Fruit fly (Drosophila melanogaster) whole organism, embryonic: ENCODE results near the gene CG13032.

ENCODE experiments used
- Atf6 ChIP-seq: fragments of 200-800 bp; sonication (Bioruptor generic); IDR thresholded peaks from 2 replicates; pipeline ENCODE4 v1.3.6; 2022; ENCODE audit warnings: missing biosample characterization, missing genetic modification characterization
- BtbVII ChIP-seq: fragments of 200-800 bp; sonication (Bioruptor generic); optimal IDR thresholded peaks from 3 replicates; lab custom pipeline; 2017; ENCODE audit warnings: missing biosample characterization, mild to moderate bottlenecking, missing genetic modification characterization
- C15 ChIP-seq: fragments of 200-800 bp; sonication (Bioruptor generic); IDR thresholded peaks from 3 replicates; pipeline ENCODE4 v1.3.6; 2022; ENCODE audit warnings: missing biosample characterization, missing genetic modification characterization
- CG10979 ChIP-seq: fragments of 200-800 bp; sonication (Bioruptor generic); optimal IDR thresholded peaks from 2 replicates; lab custom pipeline; 2018; ENCODE audit warnings: missing biosample characterization, mild to moderate bottlenecking, missing genetic modification characterization, moderate library complexity
- CG12155 ChIP-seq: fragments of 200-800 bp; sonication (Bioruptor generic); optimal IDR thresholded peaks from 3 replicates; lab custom pipeline; 2016; ENCODE audit warnings: missing biosample characterization, missing genetic modification characterization
- CG12659 ChIP-seq: fragments of 200-800 bp; sonication (Bioruptor generic); optimal IDR thresholded peaks from 3 replicates; lab custom pipeline; 2017; ENCODE audit warnings: mild to moderate bottlenecking, missing biosample characterization, missing genetic modification reagents, missing genetic modification characterization
- CG13287 ChIP-seq: fragments of 200-800 bp; sonication (Bioruptor generic); IDR thresholded peaks from 2 replicates; pipeline ENCODE4 v1.3.6; 2022; ENCODE audit warnings: missing biosample characterization, missing genetic modification characterization; ENCODE audit not compliant: partially characterized antibody
- CG13624 ChIP-seq: fragments of 200-800 bp; sonication (Bioruptor generic); optimal IDR thresholded peaks from 2 replicates; lab custom pipeline; 2016; ENCODE audit warnings: missing biosample characterization, missing genetic modification characterization
- CG1647 ChIP-seq: fragments of 200-800 bp; sonication (Bioruptor generic); optimal IDR thresholded peaks from 3 replicates; lab custom pipeline; 2016; ENCODE audit warnings: missing biosample characterization, missing genetic modification characterization
- CG17186 ChIP-seq: fragments of 200-800 bp; sonication (Bioruptor generic); optimal IDR thresholded peaks from 3 replicates; lab custom pipeline; 2017; ENCODE audit warnings: missing biosample characterization, missing genetic modification reagents, missing genetic modification characterization
- CG18599 ChIP-seq: fragments of 200-800 bp; sonication (Bioruptor generic); optimal IDR thresholded peaks from 3 replicates; lab custom pipeline; 2017; ENCODE audit warnings: missing biosample characterization, missing genetic modification characterization, mild to moderate bottlenecking, moderate library complexity, missing genetic modification reagents
- CG2202 ChIP-seq: fragments of 200-800 bp; sonication (Bioruptor generic); optimal IDR thresholded peaks from 2 replicates; lab custom pipeline; 2018; ENCODE audit warnings: missing biosample characterization, mild to moderate bottlenecking, missing genetic modification characterization
- CG31365 ChIP-seq: fragments of 200-800 bp; sonication (Bioruptor generic); optimal IDR thresholded peaks from 2 replicates; lab custom pipeline; 2018; ENCODE audit warnings: missing biosample characterization, mild to moderate bottlenecking, missing genetic modification characterization
- CG31388 ChIP-seq: fragments of 200-800 bp; sonication (Bioruptor generic); optimal IDR thresholded peaks from 2 replicates; lab custom pipeline; 2016; ENCODE audit warnings: missing biosample characterization, missing genetic modification characterization
- CG3281 ChIP-seq: fragments of 200-800 bp; sonication (Bioruptor generic); optimal IDR thresholded peaks from 3 replicates; lab custom pipeline; 2017; ENCODE audit warnings: missing biosample characterization, mild to moderate bottlenecking, missing genetic modification characterization
- CG4404 ChIP-seq: fragments of 200-800 bp; sonication (Bioruptor generic); IDR thresholded peaks from 2 replicates; pipeline ENCODE4 v1.3.6; 2022; ENCODE audit warnings: missing biosample characterization, missing genetic modification characterization
- CG6175 ChIP-seq: fragments of 200-800 bp; sonication (Bioruptor generic); IDR thresholded peaks from 3 replicates; pipeline ENCODE4 v1.3.6; 2022; ENCODE audit warnings: missing biosample characterization, missing genetic modification characterization
- CG7271 ChIP-seq: fragments of 200-800 bp; sonication (Bioruptor generic); optimal IDR thresholded peaks from 2 replicates; lab custom pipeline; 2018; ENCODE audit warnings: missing biosample characterization, mild to moderate bottlenecking, missing genetic modification characterization, moderate library complexity
- CG9817 ChIP-seq: fragments of 200-800 bp; sonication (Bioruptor generic); optimal IDR thresholded peaks from 2 replicates; lab custom pipeline; 2018; ENCODE audit warnings: missing biosample characterization, mild to moderate bottlenecking, missing genetic modification characterization, moderate library complexity
- CHES-1-like ChIP-seq: fragments of 200-800 bp; sonication (Bioruptor generic); optimal IDR thresholded peaks from 2 replicates; lab custom pipeline; 2016; ENCODE audit warnings: missing biosample characterization, missing genetic modification characterization
- CoRest ChIP-seq: fragments of 200-800 bp; sonication (Bioruptor generic); optimal IDR thresholded peaks from 3 replicates; lab custom pipeline; 2018; ENCODE audit warnings: missing biosample characterization, mild to moderate bottlenecking, missing genetic modification characterization, moderate library complexity
- Elba2 ChIP-seq: fragments of 200-800 bp; sonication (Bioruptor generic); optimal IDR thresholded peaks from 3 replicates; lab custom pipeline; 2016; ENCODE audit warnings: missing biosample characterization, missing genetic modification characterization
- HLH3B ChIP-seq: fragments of 200-800 bp; sonication (Bioruptor generic); IDR thresholded peaks from 2 replicates; pipeline ENCODE4 v1.3.6; 2022; ENCODE audit warnings: missing biosample characterization, missing genetic modification characterization
- Hey ChIP-seq: fragments of 200-800 bp; sonication (Bioruptor generic); optimal IDR thresholded peaks from 3 replicates; lab custom pipeline; 2018; ENCODE audit warnings: missing biosample characterization, mild to moderate bottlenecking, missing genetic modification characterization
- Mes4 ChIP-seq: fragments of 200-800 bp; sonication (Bioruptor generic); optimal IDR thresholded peaks from 2 replicates; lab custom pipeline; 2016; ENCODE audit warnings: missing biosample characterization, missing genetic modification characterization
- NFAT ChIP-seq: fragments of 200-800 bp; sonication (Bioruptor generic); IDR thresholded peaks from 2 replicates; pipeline ENCODE4 v1.3.6; 2022; ENCODE audit warnings: missing biosample characterization, missing genetic modification characterization
- Scr ChIP-seq: fragments of 200-800 bp; sonication (Bioruptor generic); IDR thresholded peaks from 2 replicates; pipeline ENCODE4 v1.3.6; 2022; ENCODE audit warnings: missing biosample characterization, missing genetic modification characterization; ENCODE audit not compliant: partially characterized antibody
- Trl ChIP-seq, 3 experiments: fragments of >200 bp in 2 of 3; fragments of 200-800 bp in 1 of 3; sonication (Bioruptor generic) in 1 of 3; optimal IDR thresholded peaks; 2 replicates in 1 of 3; 3 replicates in 2 of 3; lab custom pipeline; 2016 to 2017; ENCODE audit warnings: missing biosample characterization in 1 of 3, missing genetic modification characterization in 1 of 3
- bsh ChIP-seq, 2 experiments: fragments of 200-800 bp; sonication (Bioruptor generic); optimal IDR thresholded peaks; 2 replicates each; lab custom pipeline; 2017 to 2018; ENCODE audit warnings: mild to moderate bottlenecking in 2 of 2, missing biosample characterization in 2 of 2, missing genetic modification characterization in 2 of 2, moderate library complexity in 1 of 2
- cg ChIP-seq: fragments of 200-800 bp; sonication (Bioruptor generic); optimal IDR thresholded peaks from 3 replicates; lab custom pipeline; 2019; ENCODE audit warnings: missing biosample characterization, mild to moderate bottlenecking, missing genetic modification characterization, moderate library complexity
- chm ChIP-seq: fragments of 200-800 bp; sonication (Bioruptor generic); IDR thresholded peaks from 2 replicates; pipeline ENCODE4 v1.3.6; 2022; ENCODE audit warnings: missing biosample characterization, missing genetic modification characterization
- cwo ChIP-seq: fragments of 200-800 bp; sonication (Bioruptor generic); optimal IDR thresholded peaks from 3 replicates; lab custom pipeline; 2017; ENCODE audit warnings: missing biosample characterization, missing genetic modification characterization, mild to moderate bottlenecking, moderate library complexity, missing genetic modification reagents
- dmrt99B ChIP-seq: fragments of 200-800 bp; sonication (Bioruptor generic); optimal IDR thresholded peaks from 2 replicates; lab custom pipeline; 2018; ENCODE audit warnings: missing biosample characterization, mild to moderate bottlenecking, missing genetic modification characterization, moderate library complexity
- fd96Cb ChIP-seq: fragments of 200-800 bp; sonication (Bioruptor generic); optimal IDR thresholded peaks from 2 replicates; lab custom pipeline; 2018; ENCODE audit warnings: missing biosample characterization, mild to moderate bottlenecking, missing genetic modification characterization, moderate library complexity
- gcm2 ChIP-seq: fragments of 200-800 bp; sonication (Bioruptor generic); optimal IDR thresholded peaks from 2 replicates; lab custom pipeline; 2016; ENCODE audit warnings: missing biosample characterization, missing genetic modification characterization
- klu ChIP-seq: fragments of 200-800 bp; sonication (Bioruptor generic); IDR thresholded peaks from 2 replicates; pipeline ENCODE4 v1.3.6; 2022; ENCODE audit warnings: missing biosample characterization, missing genetic modification characterization
- mirr ChIP-seq: fragments of 200-800 bp; sonication (Bioruptor generic); optimal IDR thresholded peaks from 3 replicates; lab custom pipeline; 2018; ENCODE audit warnings: missing biosample characterization, mild to moderate bottlenecking, missing genetic modification characterization
- nau ChIP-seq: fragments of 200-800 bp; sonication (Bioruptor generic); optimal IDR thresholded peaks from 3 replicates; lab custom pipeline; 2017; ENCODE audit warnings: missing biosample characterization, mild to moderate bottlenecking, missing genetic modification characterization, missing genetic modification reagents
- onecut ChIP-seq: fragments of 200-800 bp; sonication (Bioruptor generic); IDR thresholded peaks from 2 replicates; pipeline ENCODE4 v1.3.6; 2022; ENCODE audit warnings: missing biosample characterization, missing genetic modification characterization
- org-1 ChIP-seq: fragments of 200-800 bp; sonication (Bioruptor generic); optimal IDR thresholded peaks from 2 replicates; lab custom pipeline; 2017; ENCODE audit warnings: missing biosample characterization, missing genetic modification characterization
- phol ChIP-seq: fragments of 200-800 bp; sonication (Bioruptor generic); optimal IDR thresholded peaks from 3 replicates; lab custom pipeline; 2018; ENCODE audit warnings: missing biosample characterization, mild to moderate bottlenecking, missing genetic modification characterization, moderate library complexity
- ranshi ChIP-seq: fragments of 200-800 bp; sonication (Bioruptor generic); IDR thresholded peaks from 2 replicates; pipeline ENCODE4 v1.3.6; 2022; ENCODE audit warnings: missing biosample characterization, missing genetic modification characterization
- slou ChIP-seq: fragments of 200-800 bp; sonication (Bioruptor generic); optimal IDR thresholded peaks from 3 replicates; lab custom pipeline; 2016; ENCODE audit warnings: missing biosample characterization, missing genetic modification characterization
- sr ChIP-seq: fragments of 200-800 bp; sonication (Bioruptor generic); IDR thresholded peaks from 3 replicates; pipeline ENCODE4 v1.3.6; 2022; ENCODE audit warnings: missing biosample characterization, missing genetic modification characterization
- sug ChIP-seq: fragments of 200-800 bp; optimal IDR thresholded peaks from 2 replicates; lab custom pipeline; 2019; ENCODE audit warnings: missing biosample characterization, mild to moderate bottlenecking, missing genetic modification characterization, moderate library complexity
- tup ChIP-seq: fragments of 200-800 bp; sonication (Bioruptor generic); optimal IDR thresholded peaks from 2 replicates; lab custom pipeline; 2016; ENCODE audit warnings: missing biosample characterization, mild to moderate bottlenecking, missing genetic modification characterization, moderate library complexity
- z ChIP-seq: fragments of 200-800 bp; sonication (Bioruptor generic); IDR thresholded peaks from 3 replicates; pipeline ENCODE4 v1.3.6; 2022; ENCODE audit warnings: missing biosample characterization, missing genetic modification characterization

Gene CG13032

DNA sequence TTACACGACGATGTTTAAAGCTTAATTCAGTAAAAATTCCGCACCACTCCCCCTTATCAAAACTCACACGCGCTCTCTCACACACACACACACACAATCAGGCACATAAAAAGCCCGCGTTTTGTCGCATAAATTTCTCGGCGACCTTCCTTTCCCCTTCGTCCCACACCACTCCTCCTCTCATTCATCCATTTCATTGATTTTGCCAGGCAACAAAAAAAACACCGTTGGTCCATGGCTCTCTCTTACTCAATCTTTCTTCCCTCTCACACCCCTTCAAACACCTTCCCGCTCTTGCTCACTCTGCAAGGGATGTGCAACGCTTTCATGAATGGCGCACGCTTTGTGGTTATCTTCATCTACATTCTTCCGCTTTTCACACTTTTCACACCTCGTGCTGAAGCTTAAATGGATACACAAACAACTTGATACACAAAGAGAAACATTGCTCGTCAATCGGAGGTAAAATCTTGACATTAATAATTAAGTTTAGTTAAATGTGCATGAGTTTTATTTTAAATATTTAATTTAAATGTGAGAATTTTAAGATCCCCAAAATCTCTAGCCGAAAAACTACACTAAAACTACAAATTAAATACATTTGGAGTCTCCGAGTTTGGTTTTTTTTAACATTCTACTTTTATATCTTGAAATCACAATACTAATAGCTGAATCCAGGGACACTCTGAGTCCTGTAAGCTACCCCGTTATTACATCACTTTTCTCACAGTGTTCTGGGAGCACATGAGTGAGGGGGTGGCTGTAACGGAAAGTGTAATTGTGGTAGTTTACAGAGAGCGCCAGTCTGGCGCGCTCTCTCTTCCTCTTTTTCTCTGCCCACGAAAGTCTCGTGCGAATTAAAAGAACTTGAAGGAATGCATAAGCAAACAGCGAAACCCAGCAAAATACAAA is 13.5 kb upstream of the CG13032 start (continued):
- TF ChIP-seq CG10979 (tag; lab: Kevin White, UChicago): peak; percentile 98
- peak; percentile 98 for TF ChIP-seq CoRest
- peak; percentile 98 for TF ChIP-seq BtbVII (GFP tag; lab: Kevin White, UChicago)
- peak; percentile 83 for TF ChIP-seq CG6175 (GFP tag; lab: Robert Waterston, UW)
- peak; percentile 98 for TF ChIP-seq onecut (GFP tag; lab: Robert Waterston, UW)
- TF ChIP-seq Trl (optimal IDR thresholded peaks at IDR 0.05; lab: Kevin White, UChicago): peak; percentile 71 to 76
- peak; percentile 86 for TF ChIP-seq Trl (GFP tag; optimal IDR thresholded peaks at IDR 0.05; lab: Kevin White, UChicago)
- TF ChIP-seq ranshi (GFP tag; lab: Robert Waterston, UW): peak; percentile 94
- peak; percentile 97 for TF ChIP-seq nau (GFP tag; lab: Kevin White, UChicago)
- TF ChIP-seq klu (GFP tag; lab: Robert Waterston, UW): peak; percentile 95
- TF ChIP-seq CHES-1-like (GFP tag; lab: Kevin White, UChicago): peak; percentile 79
- TF ChIP-seq CG13624 (GFP tag; lab: Kevin White, UChicago): peak; percentile 91
- peak; percentile 94 for TF ChIP-seq Atf6 (GFP tag; lab: Robert Waterston, UW)
- TF ChIP-seq sr: peak; percentile 77; the same call in 2 of the 3 replicates
- TF ChIP-seq HLH3B (GFP tag; lab: Robert Waterston, UW): peak; percentile 96
- peak; percentile 97 for TF ChIP-seq org-1 (GFP tag; lab: Kevin White, UChicago)
- peak; percentile 92 for TF ChIP-seq NFAT (GFP tag; lab: Robert Waterston, UW)
- peak; percentile 91 for TF ChIP-seq CG31388 (GFP tag; lab: Kevin White, UChicago)
- peak; percentile 73 for TF ChIP-seq gcm2 (GFP tag; lab: Kevin White, UChicago)
- peak; percentile 89 for TF ChIP-seq tup (GFP tag; lab: Kevin White, UChicago)
- TF ChIP-seq CG12659: peak; percentile 98
- peak; percentile 92 for TF ChIP-seq CG2202 (tag; lab: Kevin White, UChicago)
- peak; percentile 88 for TF ChIP-seq CG4404 (GFP tag; lab: Robert Waterston, UW)
- TF ChIP-seq bsh (GFP tag; optimal IDR thresholded peaks at IDR 0.05; lab: Kevin White, UChicago): peak; percentile 95 to 97
- peak; percentile 98 for TF ChIP-seq phol (tag; lab: Kevin White, UChicago)
- TF ChIP-seq Hey (tag; lab: Kevin White, UChicago): peak; percentile 20
- TF ChIP-seq z (GFP tag; lab: Robert Waterston, UW): 0 out of 3 replicates have a peak, but pooled peaks have one; percentile 36
- peak; percentile 98 for TF ChIP-seq CG18599 (GFP tag; lab: Kevin White, UChicago)
- peak; percentile 61 for TF ChIP-seq mirr
- TF ChIP-seq cg (GFP tag; lab: Kevin White, UChicago): peak; percentile 73
- TF ChIP-seq CG7271 (tag; lab: Kevin White, UChicago): peak; percentile 73
- TF ChIP-seq CG3281 (GFP tag; lab: Kevin White, UChicago): peak; percentile 98
- peak; percentile 98 for TF ChIP-seq fd96Cb (tag; lab: Kevin White, UChicago)
- peak; percentile 95 for TF ChIP-seq cwo (GFP tag; lab: Kevin White, UChicago)
- no peak for TF ChIP-seq Scr (GFP tag; lab: Robert Waterston, UW)
- TF ChIP-seq chm (GFP tag; lab: Robert Waterston, UW): peak; percentile 80
- peak; percentile 93 for TF ChIP-seq CG1647 (GFP tag; lab: Kevin White, UChicago)
- TF ChIP-seq dmrt99B: peak; percentile 99
- TF ChIP-seq CG31365 (tag; lab: Kevin White, UChicago): peak; percentile 73
- peak; percentile 50 for TF ChIP-seq Elba2 (GFP tag; lab: Kevin White, UChicago)
- peak; percentile 94 for TF ChIP-seq CG9817 (tag; lab: Kevin White, UChicago)
- TF ChIP-seq CG17186 (GFP tag; lab: Kevin White, UChicago): peak; percentile 81
- peak; percentile 93 for TF ChIP-seq CG12155 (GFP tag; lab: Kevin White, UChicago)
- peak; percentile 84 for TF ChIP-seq slou (GFP tag; lab: Kevin White, UChicago)
- peak; percentile 88 for TF ChIP-seq sug (tag; lab: Kevin White, UChicago)
- TF ChIP-seq C15 (GFP tag; lab: Robert Waterston, UW): peak; percentile 90
- TF ChIP-seq CG13287: no peak
- peak; percentile 77 for TF ChIP-seq Mes4 (GFP tag; lab: Kevin White, UChicago)
